Fruit fly (Drosophila melanogaster) whole organism, embryonic: Measurements from ENCODE around the gene CG1635.

Source experiments
- CG10979 ChIP-seq: fragments of 200-800 bp; sonication (Bioruptor generic); optimal IDR thresholded peaks from 2 replicates; lab custom pipeline; 2018; ENCODE audit warnings: missing biosample characterization, mild to moderate bottlenecking, missing genetic modification characterization, moderate library complexity
- CG12391 ChIP-seq: fragments of 200-800 bp; sonication (Bioruptor generic); optimal IDR thresholded peaks from 3 replicates; lab custom pipeline; 2018; ENCODE audit warnings: missing biosample characterization, mild to moderate bottlenecking, missing genetic modification characterization, moderate library complexity
- CG12744 ChIP-seq: fragments of 200-800 bp; sonication (Bioruptor generic); optimal IDR thresholded peaks from 2 replicates; lab custom pipeline; 2016; ENCODE audit warnings: missing biosample characterization, missing genetic modification characterization
- CG13775 ChIP-seq: fragments of 200-800 bp; sonication (Bioruptor generic); optimal IDR thresholded peaks from 3 replicates; lab custom pipeline; 2017; ENCODE audit warnings: missing biosample characterization, mild to moderate bottlenecking, missing genetic modification characterization
- CG14441 ChIP-seq: fragments of 200-800 bp; sonication (Bioruptor generic); IDR thresholded peaks from 2 replicates; pipeline ENCODE4 v1.3.6; 2022; ENCODE audit warnings: missing biosample characterization, missing genetic modification characterization
- CG15073 ChIP-seq: fragments of 200-800 bp; sonication (Bioruptor generic); optimal IDR thresholded peaks from 2 replicates; lab custom pipeline; 2016; ENCODE audit warnings: missing biosample characterization, missing genetic modification characterization
- CG15479 ChIP-seq: fragments of 200-800 bp; sonication (Bioruptor generic); optimal IDR thresholded peaks from 3 replicates; lab custom pipeline; 2019; ENCODE audit warnings: missing biosample characterization, mild to moderate bottlenecking, missing genetic modification characterization, moderate library complexity
- CG1603 ChIP-seq: fragments of 200-800 bp; sonication (Bioruptor generic); optimal IDR thresholded peaks from 2 replicates; lab custom pipeline; 2019; ENCODE audit warnings: missing biosample characterization, mild to moderate bottlenecking, missing genetic modification characterization, moderate library complexity
- CG1792 ChIP-seq: fragments of 200-800 bp; sonication (Bioruptor generic); optimal IDR thresholded peaks from 2 replicates; lab custom pipeline; 2016; ENCODE audit warnings: missing biosample characterization, missing genetic modification characterization
- CG31365 ChIP-seq: fragments of 200-800 bp; sonication (Bioruptor generic); optimal IDR thresholded peaks from 2 replicates; lab custom pipeline; 2018; ENCODE audit warnings: missing biosample characterization, mild to moderate bottlenecking, missing genetic modification characterization
- CG33213 ChIP-seq: fragments of 200-800 bp; sonication (Bioruptor generic); optimal IDR thresholded peaks from 3 replicates; lab custom pipeline; 2016; ENCODE audit warnings: missing biosample characterization, missing genetic modification characterization
- CG33557 ChIP-seq: fragments of 200-800 bp; sonication (Bioruptor generic); optimal IDR thresholded peaks from 2 replicates; lab custom pipeline; 2019; ENCODE audit warnings: missing biosample characterization, mild to moderate bottlenecking, missing genetic modification characterization, moderate library complexity
- CG5180 ChIP-seq: fragments of 200-800 bp; sonication (Bioruptor generic); optimal IDR thresholded peaks from 3 replicates; lab custom pipeline; 2017; ENCODE audit warnings: missing biosample characterization, missing genetic modification characterization, mild to moderate bottlenecking, moderate library complexity, missing genetic modification reagents
- CG6765 ChIP-seq: fragments of 200-800 bp; sonication (Bioruptor generic); optimal IDR thresholded peaks from 3 replicates; lab custom pipeline; 2017; ENCODE audit warnings: missing biosample characterization, mild to moderate bottlenecking, missing genetic modification characterization
- CG7839 ChIP-seq: fragments of 200-800 bp; sonication (Bioruptor generic); optimal IDR thresholded peaks from 3 replicates; lab custom pipeline; 2018; ENCODE audit warnings: missing biosample characterization, mild to moderate bottlenecking, missing genetic modification characterization, moderate library complexity
- CG8388 ChIP-seq: fragments of 200-800 bp; sonication (Bioruptor generic); optimal IDR thresholded peaks from 2 replicates; lab custom pipeline; 2019; ENCODE audit warnings: missing biosample characterization, mild to moderate bottlenecking, missing genetic modification characterization, moderate library complexity
- CG9727 ChIP-seq: fragments of 200-800 bp; sonication (Bioruptor generic); optimal IDR thresholded peaks from 3 replicates; lab custom pipeline; 2017; ENCODE audit warnings: missing biosample characterization, mild to moderate bottlenecking, missing genetic modification characterization
- Fer1 ChIP-seq: fragments of 200-800 bp; sonication (Bioruptor generic); optimal IDR thresholded peaks from 2 replicates; lab custom pipeline; 2017; ENCODE audit warnings: missing biosample characterization, mild to moderate bottlenecking, missing genetic modification characterization
- HmgD ChIP-seq: fragments of 200-800 bp; sonication (Bioruptor generic); optimal IDR thresholded peaks from 3 replicates; lab custom pipeline; 2016; ENCODE audit warnings: missing biosample characterization, missing genetic modification characterization
- Nf-YC ChIP-seq: fragments of 200-800 bp; optimal IDR thresholded peaks from 3 replicates; lab custom pipeline; 2019; ENCODE audit warnings: missing biosample characterization, mild to moderate bottlenecking, missing genetic modification characterization, moderate library complexity
- Ptx1 ChIP-seq: fragments of 200-800 bp; sonication (Bioruptor generic); IDR thresholded peaks from 2 replicates; pipeline ENCODE4 v1.3.6; 2022; ENCODE audit warnings: missing biosample characterization, missing genetic modification characterization
- Spps ChIP-seq: fragments of 200-800 bp; sonication (Bioruptor generic); optimal IDR thresholded peaks from 2 replicates; lab custom pipeline; 2018; ENCODE audit warnings: missing biosample characterization, mild to moderate bottlenecking, missing genetic modification characterization
- Vsx1 ChIP-seq: fragments of 200-800 bp; sonication (Bioruptor generic); optimal IDR thresholded peaks from 2 replicates; lab custom pipeline; 2017; ENCODE audit warnings: missing biosample characterization, mild to moderate bottlenecking, missing genetic modification characterization, missing genetic modification reagents
- bigmax ChIP-seq: fragments of 200-800 bp; sonication (Bioruptor generic); optimal IDR thresholded peaks from 2 replicates; lab custom pipeline; 2018; ENCODE audit warnings: missing biosample characterization, mild to moderate bottlenecking, missing genetic modification characterization
- bsh ChIP-seq, 2 experiments: fragments of 200-800 bp; sonication (Bioruptor generic); optimal IDR thresholded peaks; 2 replicates each; lab custom pipeline; 2017 to 2018; ENCODE audit warnings: mild to moderate bottlenecking in 2 of 2, missing biosample characterization in 2 of 2, missing genetic modification characterization in 2 of 2, moderate library complexity in 1 of 2
- caup ChIP-seq: fragments of 200-800 bp; sonication (Bioruptor generic); optimal IDR thresholded peaks from 3 replicates; lab custom pipeline; 2017; ENCODE audit warnings: missing biosample characterization, mild to moderate bottlenecking, missing genetic modification characterization, moderate library complexity; ENCODE audit not compliant: severe bottlenecking
- crc ChIP-seq: fragments of 200-800 bp; sonication (Bioruptor generic); optimal IDR thresholded peaks from 2 replicates; lab custom pipeline; 2016; ENCODE audit warnings: missing biosample characterization, missing genetic modification characterization
- da ChIP-seq: fragments of 200-800 bp; sonication (Bioruptor generic); optimal IDR thresholded peaks from 2 replicates; lab custom pipeline; 2016; ENCODE audit warnings: missing biosample characterization, missing genetic modification characterization
- dati ChIP-seq: fragments of 200-800 bp; sonication (Bioruptor generic); IDR thresholded peaks from 2 replicates; pipeline ENCODE4 v1.3.6; 2022; ENCODE audit warnings: missing biosample characterization, missing genetic modification characterization
- dimm ChIP-seq: fragments of 200-800 bp; sonication (Bioruptor generic); IDR thresholded peaks from 2 replicates; pipeline ENCODE4 v1.3.6; 2022; ENCODE audit warnings: missing biosample characterization, missing genetic modification characterization
- eyg ChIP-seq: fragments of 200-800 bp; sonication (Bioruptor generic); optimal IDR thresholded peaks from 3 replicates; lab custom pipeline; 2016; ENCODE audit warnings: missing biosample characterization, missing genetic modification characterization
- ftz-f1 ChIP-seq: fragments of 200-800 bp; sonication (Bioruptor generic); optimal IDR thresholded peaks from 2 replicates; lab custom pipeline; 2016; ENCODE audit warnings: missing biosample characterization, missing genetic modification characterization
- fu2 ChIP-seq: fragments of 200-800 bp; sonication (Bioruptor generic); optimal IDR thresholded peaks from 2 replicates; lab custom pipeline; 2016; ENCODE audit warnings: missing biosample characterization, missing genetic modification characterization
- gcm ChIP-seq: fragments of 200-800 bp; sonication (Bioruptor generic); optimal IDR thresholded peaks from 2 replicates; lab custom pipeline; 2019; ENCODE audit warnings: missing biosample characterization, mild to moderate bottlenecking, missing genetic modification characterization, moderate library complexity
- insv ChIP-seq, 2 experiments: fragments of 200-800 bp; sonication (Bioruptor generic); optimal IDR thresholded peaks; 3 replicates each; lab custom pipeline; 2016 to 2018; ENCODE audit warnings: missing biosample characterization in 2 of 2, missing genetic modification characterization in 2 of 2
- kah ChIP-seq: fragments of 200-800 bp; sonication (Bioruptor generic); optimal IDR thresholded peaks from 2 replicates; lab custom pipeline; 2018; ENCODE audit warnings: missing biosample characterization, mild to moderate bottlenecking, missing genetic modification characterization
- ken ChIP-seq: fragments of 200-800 bp; sonication (Bioruptor generic); IDR thresholded peaks from 3 replicates; pipeline ENCODE4 v1.3.6; 2022; ENCODE audit warnings: missing biosample characterization, missing genetic modification characterization
- lola ChIP-seq, 3 experiments: fragments of >200 bp in 2 of 3; fragments of 200-800 bp in 1 of 3; sonication (Bioruptor generic) in 1 of 3; optimal IDR thresholded peaks; 2 replicates each; lab custom pipeline; 2017 to 2019; ENCODE audit warnings: missing biosample characterization in 3 of 3, missing genetic modification characterization in 3 of 3, mild to moderate bottlenecking in 1 of 3, moderate library complexity in 1 of 3
- oc ChIP-seq: fragments of 200-800 bp; sonication (Bioruptor generic); optimal IDR thresholded peaks from 2 replicates; lab custom pipeline; 2018; ENCODE audit warnings: missing biosample characterization, mild to moderate bottlenecking, missing genetic modification characterization, moderate library complexity
- org-1 ChIP-seq: fragments of 200-800 bp; sonication (Bioruptor generic); optimal IDR thresholded peaks from 2 replicates; lab custom pipeline; 2017; ENCODE audit warnings: missing biosample characterization, missing genetic modification characterization
- p53 ChIP-seq: fragments of 200-800 bp; sonication (Bioruptor generic); optimal IDR thresholded peaks from 2 replicates; lab custom pipeline; 2016; ENCODE audit warnings: missing biosample characterization, missing genetic modification characterization
- pan ChIP-seq, 4 experiments: fragments of >200 bp in 3 of 4; fragments of 200-800 bp in 1 of 4; sonication (Bioruptor generic) in 1 of 4; optimal IDR thresholded peaks in 3 of 4; IDR thresholded peaks in 1 of 4; 2 replicates each; pipeline versions ENCODE4 v1.3.6 to Lab custom; 2017 to 2022; ENCODE audit warnings: missing biosample characterization in 2 of 4, missing genetic modification characterization in 2 of 4, mixed read lengths in 1 of 4
- peb ChIP-seq: fragments of 200-800 bp; sonication (Bioruptor generic); IDR thresholded peaks from 2 replicates; pipeline ENCODE4 v1.3.6; 2022; ENCODE audit warnings: missing biosample characterization, missing genetic modification characterization
- pzg ChIP-seq: fragments of 200-800 bp; sonication (Bioruptor generic); optimal IDR thresholded peaks from 3 replicates; lab custom pipeline; 2018; ENCODE audit warnings: missing biosample characterization, mild to moderate bottlenecking, missing genetic modification characterization, moderate library complexity
- ranshi ChIP-seq: fragments of 200-800 bp; sonication (Bioruptor generic); IDR thresholded peaks from 2 replicates; pipeline ENCODE4 v1.3.6; 2022; ENCODE audit warnings: missing biosample characterization, missing genetic modification characterization
- shn ChIP-seq: fragments of 200-800 bp; sonication (Bioruptor generic); optimal IDR thresholded peaks from 3 replicates; lab custom pipeline; 2016; ENCODE audit warnings: missing biosample characterization, missing genetic modification characterization
- sisA ChIP-seq: fragments of 200-800 bp; sonication (Bioruptor generic); IDR thresholded peaks from 2 replicates; pipeline ENCODE4 v1.3.6; 2022; ENCODE audit warnings: missing biosample characterization, missing genetic modification characterization
- stwl ChIP-seq: fragments of 200-800 bp; sonication (Bioruptor generic); optimal IDR thresholded peaks from 3 replicates; lab custom pipeline; 2018; ENCODE audit warnings: missing biosample characterization, mild to moderate bottlenecking, missing genetic modification characterization, moderate library complexity
- ttk ChIP-seq: fragments of 200-800 bp; sonication (Bioruptor generic); IDR thresholded peaks from 2 replicates; pipeline ENCODE4 v2.1.2; 2022; ENCODE audit warnings: missing biosample characterization, missing genetic modification characterization

Gene CG1635

dm6 chr3R:31588374-31588773, at the start of gene CG1635 (continued):
- TF ChIP-seq Nf-YC (tag; lab: Kevin White, UChicago): peak; percentile 94
- peak; percentile 100 for TF ChIP-seq gcm (GFP tag; lab: Kevin White, UChicago)
- peak; percentile 99 for TF ChIP-seq kah (GFP tag; lab: Kevin White, UChicago)
- TF ChIP-seq CG33213 (GFP tag; lab: Kevin White, UChicago): peak; percentile 93
- TF ChIP-seq peb (GFP tag; lab: Robert Waterston, UW): peak; percentile 98
- peak; percentile 97 for TF ChIP-seq crc (GFP tag; lab: Kevin White, UChicago)
- TF ChIP-seq CG1792: peak; percentile 97
- peak; percentile 92 for TF ChIP-seq HmgD (GFP tag; lab: Kevin White, UChicago)
- TF ChIP-seq ftz-f1 (GFP tag; lab: Kevin White, UChicago): peak; percentile 90
- peak; percentile 86 for TF ChIP-seq CG15073
- peak; percentile 100 for TF ChIP-seq CG6765 (GFP tag; lab: Kevin White, UChicago)
- peak; percentile 99 for TF ChIP-seq CG33557 (GFP tag; lab: Kevin White, UChicago)
- TF ChIP-seq bigmax: peak; percentile 88
- peak; percentile 99 for TF ChIP-seq org-1 (GFP tag; lab: Kevin White, UChicago)
- TF ChIP-seq eyg: peak; percentile 98
- peak; percentile 72 for TF ChIP-seq p53
- TF ChIP-seq CG31365 (tag; lab: Kevin White, UChicago): peak; percentile 94
- no peak for TF ChIP-seq pan (optimal IDR thresholded peaks at IDR 0.05; lab: Kevin White, UChicago)
- peak in 1 of 2 experiments; percentile 100 for TF ChIP-seq pan (GFP tag; optimal IDR thresholded peaks at IDR 0.05 in 1 of 2, IDR thresholded peaks at IDR 0.05 in 1 of 2)
- TF ChIP-seq CG15479 (GFP tag; lab: Kevin White, UChicago): peak; percentile 85
- TF ChIP-seq CG10979 (tag; lab: Kevin White, UChicago): peak; percentile 99
- TF ChIP-seq CG13775 (GFP tag; lab: Kevin White, UChicago): peak; percentile 99
- peak; percentile 74 to 87 for TF ChIP-seq insv (GFP tag; optimal IDR thresholded peaks at IDR 0.05; lab: Kevin White, UChicago)
- peak; percentile 97 for TF ChIP-seq sisA (GFP tag; lab: Robert Waterston, UW)
- TF ChIP-seq ranshi: peak; percentile 100
- TF ChIP-seq CG8388 (GFP tag; lab: Kevin White, UChicago): peak; percentile 99
- peak; percentile 93 for TF ChIP-seq CG5180
- TF ChIP-seq CG12391 (tag; lab: Kevin White, UChicago): peak; percentile 100
- TF ChIP-seq CG12744: peak; percentile 99
- peak; percentile 100 for TF ChIP-seq Fer1
- peak; percentile 98 for TF ChIP-seq fu2 (GFP tag; lab: Kevin White, UChicago)
- TF ChIP-seq CG9727 (GFP tag; lab: Kevin White, UChicago): peak; percentile 98
- peak; percentile 97 for TF ChIP-seq shn (GFP tag; lab: Kevin White, UChicago)
- TF ChIP-seq lola (GFP tag; optimal IDR thresholded peaks at IDR 0.05; lab: Kevin White, UChicago): peak in 1 of 3 experiments; percentile 99
- peak; percentile 99 for TF ChIP-seq ken (GFP tag; lab: Robert Waterston, UW)
- TF ChIP-seq ttk (GFP tag; lab: Robert Waterston, UW): peak; percentile 99
- TF ChIP-seq Vsx1: peak; percentile 98
- peak; percentile 40 for TF ChIP-seq pzg (GFP tag; lab: Kevin White, UChicago)
- TF ChIP-seq Spps (tag; lab: Kevin White, UChicago): peak; percentile 100
- peak; percentile 97 for TF ChIP-seq da
- TF ChIP-seq stwl (tag; lab: Kevin White, UChicago): peak; percentile 75
- TF ChIP-seq CG7839 (tag; lab: Kevin White, UChicago): peak; percentile 99
- TF ChIP-seq oc: peak; percentile 100
- TF ChIP-seq caup: peak; percentile 99
- TF ChIP-seq CG1603 (tag; lab: Kevin White, UChicago): peak; percentile 97
- peak; percentile 97 to 100 for TF ChIP-seq bsh (GFP tag; optimal IDR thresholded peaks at IDR 0.05; lab: Kevin White, UChicago)
- TF ChIP-seq Ptx1 (GFP tag; lab: Robert Waterston, UW): peak; percentile 99
- TF ChIP-seq dati (GFP tag; lab: Robert Waterston, UW): peak; percentile 97
- peak; percentile 99 for TF ChIP-seq CG14441
- TF ChIP-seq dimm: peak; percentile 99
